Fruit fly (Drosophila melanogaster): Measurements from ENCODE around the gene PIG-Wa.

PIG-Wa gene

dm6 chr2L:2363626-2364147 is 19.3 kb upstream of the PIG-Wa start (continued):
- no peak for TF ChIP-seq fd102C (GFP tag; optimal IDR thresholded peaks at IDR 0.05)
- TF ChIP-seq HLH54F (GFP tag; optimal IDR thresholded peaks at IDR 0.05), result peak; percentile 5
- TF ChIP-seq Mrtf (GFP tag; IDR thresholded peaks at IDR 0.05), result peak; percentile 68; the same call in 2 of the 3 replicates
- TF ChIP-seq CG15514 (GFP tag; optimal IDR thresholded peaks at IDR 0.05), result peak; percentile 80
- no peak for TF ChIP-seq D (optimal IDR thresholded peaks at IDR 0.05)
- peak; percentile 79 for TF ChIP-seq D (GFP tag; optimal IDR thresholded peaks at IDR 0.05)
- TF ChIP-seq ara (GFP tag; IDR thresholded peaks at IDR 0.05), result peak; percentile 79; the same call in 1 of the 2 replicates
- peak; percentile 93 for TF ChIP-seq CG15269 (tag; optimal IDR thresholded peaks at IDR 0.05)
- peak; percentile 72 for TF ChIP-seq CG11093 (GFP tag; IDR thresholded peaks at IDR 0.05)
- no peak for TF ChIP-seq yki (optimal IDR thresholded peaks at IDR 0.05)
- peak; percentile 91 for TF ChIP-seq CG8924 (tag; optimal IDR thresholded peaks at IDR 0.05)
- peak; percentile 89 for TF ChIP-seq CG14710 (tag; optimal IDR thresholded peaks at IDR 0.05)
- peak; percentile 91 for TF ChIP-seq Oli (tag; optimal IDR thresholded peaks at IDR 0.05)
- peak; percentile 68 for TF ChIP-seq ems (GFP tag; optimal IDR thresholded peaks at IDR 0.05)
- peak; percentile 72 for TF ChIP-seq wor (GFP tag; IDR thresholded peaks at IDR 0.05)
- peak; percentile 92 for TF ChIP-seq CG10979 (tag; optimal IDR thresholded peaks at IDR 0.05)
- TF ChIP-seq CG11560 (tag; IDR thresholded peaks at IDR 0.05), result no peak
- peak; percentile 74; the same call in 2 of the 3 replicates for TF ChIP-seq CG7357 (GFP tag; IDR thresholded peaks at IDR 0.05)
- peak; percentile 33 for TF ChIP-seq eyg (GFP tag; optimal IDR thresholded peaks at IDR 0.05)
- peak; percentile 70 for TF ChIP-seq CG5245 (GFP tag; optimal IDR thresholded peaks at IDR 0.05)
- peak; percentile 56 for TF ChIP-seq Ravus (GFP tag; IDR thresholded peaks at IDR 0.05)
- TF ChIP-seq CG3847 (GFP tag; IDR thresholded peaks at IDR 0.05), result peak; percentile 81
- TF ChIP-seq CG17361 (GFP tag; IDR thresholded peaks at IDR 0.05), result peak; percentile 92
- peak; percentile 91 for TF ChIP-seq CG12299 (tag; optimal IDR thresholded peaks at IDR 0.05)
- TF ChIP-seq gcm (GFP tag; optimal IDR thresholded peaks at IDR 0.05), result peak; percentile 91
- peak; percentile 82 for TF ChIP-seq CG14441 (GFP tag; IDR thresholded peaks at IDR 0.05)
- TF ChIP-seq Hey (tag; optimal IDR thresholded peaks at IDR 0.05), result peak; percentile 41
- TF ChIP-seq so (GFP tag; IDR thresholded peaks at IDR 0.05), result peak; percentile 86
- peak; percentile 85 for TF ChIP-seq zen (tag; optimal IDR thresholded peaks at IDR 0.05)
- peak; percentile 89 for TF ChIP-seq Ssrp (tag; optimal IDR thresholded peaks at IDR 0.05)
- peak; percentile 95 for TF ChIP-seq Xrp1 (GFP tag; IDR thresholded peaks at IDR 0.05)
- TF ChIP-seq crol (GFP tag; IDR thresholded peaks at IDR 0.05), result 0 out of 2 replicates have a peak, but pooled peaks have one; percentile 24
- peak; percentile 53 for TF ChIP-seq NC2β (GFP tag; optimal IDR thresholded peaks at IDR 0.05)
- TF ChIP-seq CG3281 (GFP tag; optimal IDR thresholded peaks at IDR 0.05), result peak; percentile 92
- peak; percentile 93 for TF ChIP-seq CG18262 (tag; optimal IDR thresholded peaks at IDR 0.05)
- peak; percentile 64; the same call in 2 of the 4 replicates for TF ChIP-seq Gug (GFP tag; IDR thresholded peaks at IDR 0.05)
- TF ChIP-seq CG7839 (tag; optimal IDR thresholded peaks at IDR 0.05), result peak; percentile 95
- TF ChIP-seq zfh2 (GFP tag; optimal IDR thresholded peaks at IDR 0.05), result peak; percentile 16
- no peak for TF ChIP-seq CG8478 (optimal IDR thresholded peaks at IDR 0.05)
- TF ChIP-seq CG12155 (GFP tag; optimal IDR thresholded peaks at IDR 0.05), result peak; percentile 73
- peak; percentile 80; the same call in 2 of the 3 replicates for TF ChIP-seq H15 (GFP tag; IDR thresholded peaks at IDR 0.05)
- peak; percentile 82; the same call in 2 of the 3 replicates for TF ChIP-seq C15 (GFP tag; IDR thresholded peaks at IDR 0.05)
- TF ChIP-seq NfI (GFP tag; optimal IDR thresholded peaks at IDR 0.05), result peak; percentile 90
- peak; percentile 51 for TF ChIP-seq CG8290 (GFP tag; optimal IDR thresholded peaks at IDR 0.05)
- TF ChIP-seq CG8290 (tag; optimal IDR thresholded peaks at IDR 0.05), result peak; percentile 24 to 63
- peak; percentile 87 for TF ChIP-seq CG10267 (tag; optimal IDR thresholded peaks at IDR 0.05)
- TF ChIP-seq YL-1 (GFP tag; optimal IDR thresholded peaks at IDR 0.05), result no peak
- TF ChIP-seq peb (GFP tag; IDR thresholded peaks at IDR 0.05), result peak; percentile 60; the same call in 1 of the 2 replicates
- peak; percentile 58 for TF ChIP-seq pum (GFP tag; optimal IDR thresholded peaks at IDR 0.05)
- peak; percentile 25 for TF ChIP-seq sima (GFP tag; optimal IDR thresholded peaks at IDR 0.05)
- TF ChIP-seq bsh (GFP tag; optimal IDR thresholded peaks at IDR 0.05), result peak; percentile 90 to 95
- TF ChIP-seq CG18599 (GFP tag; optimal IDR thresholded peaks at IDR 0.05), result peak; percentile 93
